Worm (Caenorhabditis elegans) whole organism, dauer: ENCODE results near the gene otub-1.
"Not testable (repeated sequence)": the region's sequence is repeated elsewhere in the genome, so short reads cannot be mapped to it uniquely, and the experiment has no call there.

Experiments used
- unc-62 ChIP-seq: sonication (generic microtip); optimal IDR thresholded peaks from 2 replicates; lab custom pipeline; 2017; ENCODE audit warnings: missing biosample characterization, missing genetic modification reagents, missing genetic modification characterization

otub-1 gene

ce11 chrV:15065837-15066348, at the start of gene otub-1:
otub-1 (plus strand) TSS chrV:15066298.
- TF ChIP-seq unc-62 (GFP tag; lab: Kevin White, UChicago) = no peak

ce11 chrV:15016795-15017429, 49.2 kb upstream of the otub-1 start:
- no peak for TF ChIP-seq unc-62 (GFP tag; lab: Kevin White, UChicago)

ce11 chrV:15020229-15020628, 45.9 kb upstream of the otub-1 start, which contains the start of gene F14H8.2:
F14H8.2 (minus strand) TSS chrV:15020329.
- no peak for TF ChIP-seq unc-62 (GFP tag; lab: Kevin White, UChicago)

ce11 chrV:15020732-15021131, 45.4 kb upstream of the otub-1 start, which contains the start of gene F14H8.5:
F14H8.5 (plus strand) TSS chrV:15021032.
- TF ChIP-seq unc-62 (GFP tag; lab: Kevin White, UChicago) = no peak

- no peak for TF ChIP-seq unc-62 (GFP tag; lab: Kevin White, UChicago)
Observed at ce11 chrV:15023544-15023943, 42.6 kb upstream of the otub-1 start, which contains the start of gene F14H8.4. F14H8.4 (plus strand) TSS chrV:15023844.

- TF ChIP-seq unc-62 (GFP tag; lab: Kevin White, UChicago) = no peak
Observed at ce11 chrV:15028896-15029519, 37.1 kb upstream of the otub-1 start, which contains the start of gene F14H8.8. F14H8.8 (plus strand) TSS chrV:15029469.

- not testable (repeated sequence) for TF ChIP-seq unc-62 (GFP tag; lab: Kevin White, UChicago)
Observed at ce11 chrV:15031373-15031772, 34.7 kb upstream of the otub-1 start, which contains the start of gene cng-1. cng-1 (minus strand) TSS chrV:15031473.

- TF ChIP-seq unc-62 (GFP tag; lab: Kevin White, UChicago) = not testable (repeated sequence)
Observed at ce11 chrV:15036769-15037168, 29.3 kb upstream of the otub-1 start, which contains the start of gene melo-3. melo-3 (minus strand) TSS chrV:15036869.

- TF ChIP-seq unc-62 (GFP tag; lab: Kevin White, UChicago) = no peak
Observed at ce11 chrV:15048107-15048506, 18.0 kb upstream of the otub-1 start, which contains the start of gene sdc-3. sdc-3 (minus strand) TSS chrV:15048207.

ce11 chrV:15051720-15052119, 14.4 kb upstream of the otub-1 start:
- TF ChIP-seq unc-62 (GFP tag; lab: Kevin White, UChicago) = no peak

ce11 chrV:15052368-15052767, 13.7 kb upstream of the otub-1 start, which contains the start of the genes fbxa-82 and C25D7.5:
fbxa-82 (minus strand) TSS chrV:15052530.
C25D7.5 (plus strand) TSS chrV:15052650.
- TF ChIP-seq unc-62 (GFP tag; lab: Kevin White, UChicago) = no peak

ce11 chrV:15054733-15055132, 11.4 kb upstream of the otub-1 start:
- no peak for TF ChIP-seq unc-62 (GFP tag; lab: Kevin White, UChicago)

ce11 chrV:15055873-15056272, 10.2 kb upstream of the otub-1 start, which contains the start of gene C25D7.16:
C25D7.16 (plus strand) TSS chrV:15056173.
- no peak for TF ChIP-seq unc-62 (GFP tag; lab: Kevin White, UChicago)

ce11 chrV:15056346-15056839, 9.7 kb upstream of the otub-1 start:
- no peak for TF ChIP-seq unc-62 (GFP tag; lab: Kevin White, UChicago)

- no peak for TF ChIP-seq unc-62 (GFP tag; lab: Kevin White, UChicago)
Observed at ce11 chrV:15057724-15058123, 8.4 kb upstream of the otub-1 start.

ce11 chrV:15058423-15058822, 7.7 kb upstream of the otub-1 start:
- TF ChIP-seq unc-62 (GFP tag; lab: Kevin White, UChicago) = no peak
